In the genomic region with DNA sequence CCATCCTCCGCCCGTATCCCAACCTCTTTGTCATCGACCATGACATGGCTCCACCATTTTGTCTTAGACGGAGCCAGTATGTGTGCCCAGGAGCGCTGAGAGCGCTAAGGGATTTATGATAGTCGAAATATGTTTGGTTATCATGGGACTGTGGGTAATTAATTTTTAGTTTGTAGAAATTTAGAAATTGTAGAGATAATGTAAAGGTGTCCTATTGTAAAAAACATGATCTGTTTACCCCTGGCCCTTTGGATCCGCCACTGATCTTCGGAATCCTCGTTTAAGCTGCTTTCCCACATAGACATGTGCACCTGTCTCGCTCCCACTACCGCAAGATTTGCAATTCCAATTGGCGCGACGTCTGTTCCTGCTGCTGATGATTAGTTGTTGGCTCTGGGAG, we compare ENCODE assay signal across 4 fruit fly cellular contexts.
TF ChIP-seq lines count a peak whose summit lies in the region.

No protein-coding gene starts in this region.

- no peak for TF ChIP-seq CTCF in whole organism, embryonic (GFP tag; optimal IDR thresholded peaks at IDR 0.05; lab: Kevin White, UChicago)

TF ChIP-seq in whole organism, embryonic, 481 proteins besides CTCF, POLR2A, EP300 and RAD21:
- no peak for TF ChIP-seq Max (GFP tag; optimal IDR thresholded peaks at IDR 0.05; lab: Kevin White, UChicago)
- peak; percentile 23; the same call in 1 of the 2 replicates for TF ChIP-seq Drgx (GFP tag; IDR thresholded peaks at IDR 0.05; lab: Robert Waterston, UW)
- TF ChIP-seq Ets65A (GFP tag; lab: Kevin White, UChicago): peak; percentile 36

TF ChIP-seq in whole organism, prepupa, 60 proteins besides CTCF, POLR2A, EP300 and RAD21 (continues in another document):
- TF ChIP-seq lz (GFP tag; optimal IDR thresholded peaks at IDR 0.05; lab: Kevin White, UChicago) (peak; percentile 11), CG4318 (GFP tag; optimal IDR thresholded peaks at IDR 0.05; lab: Kevin White, UChicago) (no peak), achi (GFP tag; optimal IDR thresholded peaks at IDR 0.05; lab: Kevin White, UChicago) (no peak), Eip78C (GFP tag; lab: Kevin White, UChicago) (peak; percentile 78), Ets21C (GFP tag; optimal IDR thresholded peaks at IDR 0.05; lab: Kevin White, UChicago) (no peak), CG6808 (GFP tag; optimal IDR thresholded peaks at IDR 0.05; lab: Kevin White, UChicago) (peak; percentile 4), Gug (GFP tag; IDR thresholded peaks at IDR 0.05; lab: Robert Waterston, UW) (peak; percentile 39), dac (GFP tag; optimal IDR thresholded peaks at IDR 0.05; lab: Kevin White, UChicago) (no peak), CG3032 (tag; optimal IDR thresholded peaks at IDR 0.05; lab: Kevin White, UChicago) (peak; percentile 42), Ets96B (tag; optimal IDR thresholded peaks at IDR 0.05; lab: Kevin White, UChicago) (peak; percentile 44), topi (GFP tag; optimal IDR thresholded peaks at IDR 0.05; lab: Kevin White, UChicago) (no peak), salr (GFP tag; optimal IDR thresholded peaks at IDR 0.05; lab: Kevin White, UChicago) (peak in 1 of 2 experiments; percentile 1), fkh (GFP tag; optimal IDR thresholded peaks at IDR 0.05; lab: Kevin White, UChicago) (no peak), Sox15 (GFP tag; optimal IDR thresholded peaks at IDR 0.05; lab: Kevin White, UChicago) (no peak), eg (GFP tag; IDR thresholded peaks at IDR 0.05; lab: Robert Waterston, UW) (0 out of 3 replicates have a peak, but pooled peaks have one; percentile 38), CG8319 (GFP tag; optimal IDR thresholded peaks at IDR 0.05; lab: Kevin White, UChicago) (no peak), CG3919 (GFP tag; optimal IDR thresholded peaks at IDR 0.05; lab: Kevin White, UChicago) (peak; percentile 35), Sox102F (GFP tag; optimal IDR thresholded peaks at IDR 0.05; lab: Kevin White, UChicago) (no peak), CG10669 (GFP tag; optimal IDR thresholded peaks at IDR 0.05; lab: Kevin White, UChicago) (peak; percentile 15), Blimp-1 (GFP tag; optimal IDR thresholded peaks at IDR 0.05; lab: Kevin White, UChicago) (no peak), CG6163 (GFP tag; IDR thresholded peaks at IDR 0.05; lab: Robert Waterston, UW) (peak; percentile 66), Met (GFP tag; optimal IDR thresholded peaks at IDR 0.05; lab: Kevin White, UChicago) (no peak), CG11762 (GFP tag; optimal IDR thresholded peaks at IDR 0.05; lab: Kevin White, UChicago; ENCODE audit: insufficient read depth) (no peak), CG16779 (tag; optimal IDR thresholded peaks at IDR 0.05; lab: Kevin White, UChicago) (no peak), Lpt (GFP tag; optimal IDR thresholded peaks at IDR 0.05; lab: Kevin White, UChicago) (peak; percentile 15), OdsH (GFP tag; optimal IDR thresholded peaks at IDR 0.05; lab: Kevin White, UChicago) (no peak), Eip93F (GFP tag; optimal IDR thresholded peaks at IDR 0.05; lab: Kevin White, UChicago) (no peak), acj6 (GFP tag; optimal IDR thresholded peaks at IDR 0.05; lab: Kevin White, UChicago) (peak; percentile 18)

TF ChIP-seq in whole organism, pupa, 21 proteins besides CTCF, POLR2A, EP300 and RAD21:
- TF ChIP-seq CG8301 (tag; optimal IDR thresholded peaks at IDR 0.05; lab: Kevin White, UChicago): peak; percentile 12
- peak; percentile 24 for TF ChIP-seq Pif1B (GFP tag; optimal IDR thresholded peaks at IDR 0.05; lab: Kevin White, UChicago)
- peak; percentile 51 for TF ChIP-seq CG8159 (tag; optimal IDR thresholded peaks at IDR 0.05; lab: Kevin White, UChicago)
- peak; percentile 1 for TF ChIP-seq Pif1A (GFP tag; optimal IDR thresholded peaks at IDR 0.05; lab: Kevin White, UChicago)
- no peak for TF ChIP-seq CG4496 (GFP tag; IDR thresholded peaks at IDR 0.05; lab: Robert Waterston, UW)
- no peak for TF ChIP-seq gl (tag; optimal IDR thresholded peaks at IDR 0.05; lab: Kevin White, UChicago)
- TF ChIP-seq CG9948 (tag; optimal IDR thresholded peaks at IDR 0.05; lab: Kevin White, UChicago): peak; percentile 44
- TF ChIP-seq CG32121 (GFP tag; IDR thresholded peaks at IDR 0.05; lab: Robert Waterston, UW): no peak
- TF ChIP-seq CG14655 (GFP tag; optimal IDR thresholded peaks at IDR 0.05; lab: Kevin White, UChicago): no peak
- peak; percentile 35 for TF ChIP-seq CG15710 (tag; optimal IDR thresholded peaks at IDR 0.05; lab: Kevin White, UChicago)
- peak; percentile 51 for TF ChIP-seq CG17806 (tag; optimal IDR thresholded peaks at IDR 0.05; lab: Kevin White, UChicago)
- peak; percentile 39 for TF ChIP-seq CG34367 (tag; optimal IDR thresholded peaks at IDR 0.05; lab: Kevin White, UChicago)
TF ChIP-seq in whole organism, pupa: peak in this region for 8.

TF ChIP-seq in whole organism, wandering third instar larva, 38 proteins besides CTCF, POLR2A, EP300 and RAD21:
- TF ChIP-seq OdsH (GFP tag; optimal IDR thresholded peaks at IDR 0.05; lab: Kevin White, UChicago) (no peak), HLH106 (tag; optimal IDR thresholded peaks at IDR 0.05; lab: Kevin White, UChicago) (peak; percentile 0), fru (GFP tag; optimal IDR thresholded peaks at IDR 0.05; lab: Kevin White, UChicago) (peak; percentile 6)
